Fruit fly (Drosophila melanogaster): Measurements from ENCODE around the gene CSN8.

The CSN8 gene

DNA sequence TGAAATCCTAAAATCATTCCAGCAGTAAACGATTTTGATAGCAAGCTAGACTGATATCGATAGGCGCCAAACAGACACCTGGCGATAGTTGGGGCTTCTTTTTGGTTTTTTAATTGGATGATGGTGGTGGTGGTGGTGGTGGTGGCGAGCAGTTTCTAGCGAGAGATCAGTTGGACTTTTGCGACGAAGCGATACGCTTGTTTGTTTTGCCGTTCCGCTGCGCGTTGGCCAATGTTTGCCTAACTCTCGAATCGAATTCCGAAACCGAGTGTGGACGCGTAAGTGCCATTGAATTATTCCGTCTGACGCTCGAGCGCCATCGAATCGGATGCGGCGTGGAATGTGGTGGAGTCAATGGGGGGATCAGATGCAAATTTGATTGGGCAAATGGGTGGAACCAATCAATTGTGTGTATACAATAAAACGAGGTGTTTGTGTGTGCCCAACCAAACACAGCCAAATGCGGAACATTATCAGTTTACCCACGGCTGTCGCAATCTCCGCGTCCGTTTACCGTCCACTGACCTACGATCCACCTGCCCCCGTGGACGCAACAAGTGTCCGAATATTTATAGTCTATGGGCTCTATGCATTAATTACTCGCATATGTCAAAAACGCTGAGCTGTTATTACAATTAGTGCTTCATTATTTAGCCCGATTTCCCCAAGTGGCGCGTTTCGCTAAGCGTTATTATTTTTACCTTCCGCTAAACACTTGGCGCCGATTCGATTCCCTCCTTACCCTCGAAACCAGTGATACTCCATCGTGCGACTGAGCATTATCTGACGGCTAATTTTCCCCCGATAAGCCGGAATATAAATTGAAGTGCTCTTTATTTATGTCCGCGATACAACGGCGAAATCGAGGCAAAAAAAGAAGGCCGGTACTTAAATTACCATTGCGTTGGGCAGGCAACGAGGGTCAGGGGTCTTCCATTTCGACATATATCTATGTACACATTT is 6.0 kb downstream of the CSN8 start, which contains the start of gene CG17292 (continued):
- TF ChIP-seq E2f1 (GFP tag; IDR thresholded peaks at IDR 0.05) (peak; percentile 41; the same call in 1 of the 2 replicates), chm (GFP tag; IDR thresholded peaks at IDR 0.05) (peak; percentile 60; the same call in 1 of the 2 replicates), otp (GFP tag; IDR thresholded peaks at IDR 0.05) (peak; percentile 59; the same call in 1 of the 3 replicates), CG15601 (tag; optimal IDR thresholded peaks at IDR 0.05) (peak; percentile 33), CG10274 (GFP tag; optimal IDR thresholded peaks at IDR 0.05) (peak; percentile 13), nerfin-1 (tag; optimal IDR thresholded peaks at IDR 0.05) (no peak), CG6654 (GFP tag; optimal IDR thresholded peaks at IDR 0.05) (no peak), Fer3 (tag; optimal IDR thresholded peaks at IDR 0.05) (peak; percentile 30), Ets97D (GFP tag; optimal IDR thresholded peaks at IDR 0.05) (peak; percentile 36), tin (GFP tag; optimal IDR thresholded peaks at IDR 0.05) (no peak), repo (GFP tag; optimal IDR thresholded peaks at IDR 0.05) (peak; percentile 26), bcd (GFP tag; optimal IDR thresholded peaks at IDR 0.05) (peak; percentile 61), trem (tag; optimal IDR thresholded peaks at IDR 0.05) (no peak), BEAF-32 (GFP tag; optimal IDR thresholded peaks at IDR 0.05) (peak; percentile 82), schlank (tag; optimal IDR thresholded peaks at IDR 0.05) (peak; percentile 52), Oli (tag; optimal IDR thresholded peaks at IDR 0.05) (no peak), CG6765 (GFP tag; optimal IDR thresholded peaks at IDR 0.05) (peak; percentile 29), CG6254 (GFP tag; optimal IDR thresholded peaks at IDR 0.05) (peak; percentile 10), sob (GFP tag; IDR thresholded peaks at IDR 0.05) (peak; percentile 86), ranshi (GFP tag; IDR thresholded peaks at IDR 0.05) (peak; percentile 58; the same call in 1 of the 2 replicates), CG7357 (GFP tag; IDR thresholded peaks at IDR 0.05) (0 out of 3 replicates have a peak, but pooled peaks have one; percentile 27), CG14860 (GFP tag; IDR thresholded peaks at IDR 0.05; ENCODE audit: partially characterized antibody) (peak; percentile 80), Med (GFP tag) (peak; percentile 95), CG15073 (GFP tag; optimal IDR thresholded peaks at IDR 0.05) (no peak), Xbp1 (GFP tag; optimal IDR thresholded peaks at IDR 0.05) (peak; percentile 12), dati (GFP tag; IDR thresholded peaks at IDR 0.05) (0 out of 2 replicates have a peak, but pooled peaks have one; percentile 9), ase (GFP tag; IDR thresholded peaks at IDR 0.05) (peak; percentile 62; the same call in 1 of the 3 replicates), CG14965 (GFP tag; optimal IDR thresholded peaks at IDR 0.05; ENCODE audit: borderline replicate concordance) (no peak), Dbx (GFP tag; IDR thresholded peaks at IDR 0.05) (peak; percentile 82; the same call in 2 of the 3 replicates), prd (optimal IDR thresholded peaks at IDR 0.05) (no peak), prd (GFP tag; IDR thresholded peaks at IDR 0.05) (peak; percentile 35; the same call in 1 of the 3 replicates), CG4328 (GFP tag; optimal IDR thresholded peaks at IDR 0.05) (peak; percentile 9), gt (GFP tag; IDR thresholded peaks at IDR 0.05) (no peak), CG5180 (GFP tag; optimal IDR thresholded peaks at IDR 0.05) (peak; percentile 39), sim (GFP tag; IDR thresholded peaks at IDR 0.05) (no peak), chif (GFP tag; optimal IDR thresholded peaks at IDR 0.05) (no peak), CG13296 (GFP tag; optimal IDR thresholded peaks at IDR 0.05) (peak; percentile 54), sna (GFP tag; IDR thresholded peaks at IDR 0.05; ENCODE audit: partially characterized antibody) (peak; percentile 89), CG32772 (GFP tag; IDR thresholded peaks at IDR 0.05) (peak; percentile 31; the same call in 1 of the 2 replicates), fd96Cb (tag; optimal IDR thresholded peaks at IDR 0.05) (no peak), Bteb2 (GFP tag; optimal IDR thresholded peaks at IDR 0.05) (no peak), hbn (GFP tag; IDR thresholded peaks at IDR 0.05; ENCODE audit: partially characterized antibody) (peak; percentile 76), Tbp (GFP tag; optimal IDR thresholded peaks at IDR 0.05) (no peak), CG18011 (GFP tag; optimal IDR thresholded peaks at IDR 0.05) (peak; percentile 39), ash1 (GFP tag; optimal IDR thresholded peaks at IDR 0.05) (no peak), H2.0 (GFP tag; IDR thresholded peaks at IDR 0.05) (peak; percentile 37; the same call in 1 of the 2 replicates), salm (tag; optimal IDR thresholded peaks at IDR 0.05) (no peak), eve (GFP tag; optimal IDR thresholded peaks at IDR 0.05) (no peak)

Measured in whole organism, embryonic.